Worm (Caenorhabditis elegans) whole organism, L4/young adult: Measurements from ENCODE around the gene Y51A2D.21.
A peak's percentile ranks its signal among the peaks of the same experiment; 100 is the strongest.

Source experiments
- W03F9.2 ChIP-seq: fragments of 150-350 bp; optimal IDR thresholded peaks from 2 replicates; lab custom pipeline; 2014; ENCODE audit warnings: missing biosample characterization, missing genetic modification characterization
- dao-5 ChIP-seq: sonication (generic microtip); optimal IDR thresholded peaks from 2 replicates; lab custom pipeline; 2016; ENCODE audit warnings: missing genotype, missing genetic modification characterization, moderate library complexity, missing compliant biosample characterization
- him-1 ChIP-seq: sonication (generic microtip); optimal IDR thresholded peaks from 2 replicates; lab custom pipeline; 2016; ENCODE audit warnings: missing genotype, missing genetic modification reagents, missing genetic modification characterization, missing compliant biosample characterization

The Y51A2D.21 gene

DNA sequence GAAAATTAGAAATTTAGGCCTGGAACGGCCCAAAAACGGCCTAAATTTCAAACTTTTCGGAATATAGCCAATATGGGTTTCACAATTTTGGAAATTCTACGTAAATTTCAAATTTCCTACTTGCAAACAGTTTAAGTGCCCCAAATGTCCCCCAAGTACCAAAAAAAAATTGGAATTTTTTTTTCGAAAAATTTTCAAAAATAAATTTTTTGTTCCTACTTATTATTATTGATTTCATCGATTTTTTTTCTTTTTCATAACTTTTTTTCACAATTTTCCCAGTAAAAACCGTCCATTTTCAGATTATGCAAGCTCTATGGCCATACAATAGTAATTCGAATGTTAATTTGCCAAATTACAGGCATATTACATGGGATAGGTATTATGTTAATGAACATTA is at the start of gene Y51A2D.21:
Y51A2D.21 (plus strand) TSS at position 301 of the 400 bp plus-strand sequence.
- TF ChIP-seq dao-5 (tag; lab: Kevin White, UChicago) (no peak), him-1 (no peak), W03F9.2 (tag; lab: Kevin White, UChicago) (no peak)

DNA sequence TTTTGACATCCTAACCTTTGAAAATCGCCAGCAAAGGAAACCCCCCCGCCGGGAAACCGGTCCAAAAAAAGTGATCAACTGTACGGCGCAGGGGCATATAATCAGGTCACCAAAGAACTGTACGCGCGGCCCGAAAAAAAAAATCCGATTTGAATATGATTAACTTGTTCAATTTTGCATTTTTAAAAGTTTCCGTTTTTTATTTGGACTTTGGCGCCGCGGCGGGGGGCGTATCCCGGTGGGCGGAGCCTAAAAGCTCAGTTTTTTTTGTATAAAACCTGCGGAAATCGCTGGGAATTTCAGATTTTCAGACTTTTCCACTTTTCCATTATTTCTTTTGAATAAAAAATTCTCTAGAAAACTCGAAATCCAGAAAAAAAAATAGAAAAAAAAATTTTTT is 47.2 kb upstream of the Y51A2D.21 start, which contains the start of gene hmit-1.2:
hmit-1.2 (plus strand) TSS at position 301 of the 400 bp plus-strand sequence.
- TF ChIP-seq dao-5 (tag; lab: Kevin White, UChicago) (no peak), him-1 (no peak), W03F9.2 (tag; lab: Kevin White, UChicago) (no peak)

DNA sequence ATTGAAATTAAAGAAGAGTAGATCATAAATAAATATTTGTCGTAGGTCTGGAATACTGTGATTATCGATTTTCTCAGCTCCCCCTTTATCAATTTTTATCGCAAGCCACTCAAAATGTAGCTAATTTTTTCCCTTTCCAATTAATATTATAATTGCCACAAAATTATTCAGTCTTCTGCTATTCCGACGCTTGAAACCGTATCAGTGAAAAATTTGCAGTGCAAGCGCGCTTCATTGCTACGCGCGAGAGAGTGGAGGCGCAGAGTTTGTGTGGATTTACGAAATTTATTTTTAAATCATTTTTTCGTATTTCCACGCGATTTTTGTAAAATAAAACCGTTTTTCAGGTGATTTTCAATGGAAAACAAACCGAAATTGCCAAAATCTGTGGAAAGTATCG is 38.0 kb upstream of the Y51A2D.21 start, which contains the start of gene ints-5:
ints-5 (plus strand) TSS at position 348 of the 400 bp plus-strand sequence.
- no peak for TF ChIP-seq dao-5 (tag; lab: Kevin White, UChicago)
- peak; percentile 40 for TF ChIP-seq W03F9.2 (tag; lab: Kevin White, UChicago)
- TF ChIP-seq him-1, result no peak

DNA sequence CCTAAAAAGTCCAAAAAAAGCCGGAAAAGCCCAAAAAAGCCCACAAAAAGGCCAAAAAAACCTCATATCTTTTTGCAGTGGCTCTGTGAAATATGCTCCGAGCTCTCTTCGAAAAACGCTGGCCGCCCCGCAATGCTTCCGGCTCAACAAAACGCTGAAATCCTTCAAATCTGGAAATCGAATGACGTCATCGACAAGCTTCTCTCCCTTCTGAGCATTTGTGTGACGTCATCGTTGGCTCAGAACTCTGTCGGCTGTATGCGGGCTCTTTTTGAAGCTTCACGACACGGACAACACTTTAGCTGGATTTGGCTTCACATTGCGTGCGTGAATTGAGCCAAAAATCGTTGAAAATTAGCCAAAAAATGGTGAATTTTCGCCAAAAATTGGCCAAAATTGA is 35.6 kb upstream of the Y51A2D.21 start:
- TF ChIP-seq him-1 (no peak), W03F9.2 (tag; lab: Kevin White, UChicago) (no peak), dao-5 (tag; lab: Kevin White, UChicago) (no peak)

DNA sequence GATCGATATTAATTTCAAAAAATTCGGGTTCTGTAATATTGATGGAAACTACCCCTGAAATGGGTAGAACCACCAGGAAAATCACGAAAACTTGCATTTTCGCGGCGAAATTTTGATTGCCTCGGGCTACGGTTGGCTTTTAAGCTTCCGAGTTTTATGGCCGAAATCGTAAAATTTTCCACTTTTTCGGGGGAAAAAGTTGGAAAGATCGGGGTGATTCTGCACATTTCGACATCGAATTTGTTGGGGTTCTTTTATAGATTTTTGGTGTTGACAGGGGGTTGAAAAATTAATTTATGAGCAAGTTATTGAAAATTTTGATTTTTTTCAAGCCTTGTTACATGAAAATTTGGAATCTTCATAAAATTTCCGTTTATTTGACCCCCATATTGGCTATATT is 17.9 kb upstream of the Y51A2D.21 start, which contains the start of gene Y51A2D.8:
Y51A2D.8 (minus strand) TSS at position 101 of the 400 bp plus-strand sequence.
- TF ChIP-seq him-1 (no peak), dao-5 (tag; lab: Kevin White, UChicago) (no peak), W03F9.2 (tag; lab: Kevin White, UChicago) (no peak)

DNA sequence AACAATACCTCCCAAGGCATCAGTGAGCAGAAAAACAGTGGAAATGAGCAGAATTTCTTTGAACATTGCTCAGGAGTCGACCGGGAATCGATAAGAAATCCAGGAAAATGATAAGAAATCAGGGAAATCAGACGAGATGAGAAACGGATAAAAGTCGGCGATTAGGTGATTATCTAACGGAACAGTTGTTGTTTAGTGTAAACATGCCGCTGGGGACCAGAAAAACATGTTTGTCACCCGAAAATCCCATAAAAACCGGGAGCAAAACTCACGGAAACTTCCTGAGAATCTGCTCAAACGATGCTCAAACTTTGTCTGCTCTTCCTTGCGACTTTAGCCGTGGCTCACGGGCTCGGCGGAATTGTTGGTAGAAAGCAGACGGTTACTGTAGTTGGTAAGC is 15.1 kb upstream of the Y51A2D.21 start, which contains the start of the genes ttr-24 and ttr-25:
ttr-24 (minus strand) TSS at position 156 of the 400 bp plus-strand sequence.
ttr-25 (plus strand) TSS at position 227 of the 400 bp plus-strand sequence.
- no peak for TF ChIP-seq him-1
- TF ChIP-seq W03F9.2 (tag; lab: Kevin White, UChicago), result no peak
- no peak for TF ChIP-seq dao-5 (tag; lab: Kevin White, UChicago)

DNA sequence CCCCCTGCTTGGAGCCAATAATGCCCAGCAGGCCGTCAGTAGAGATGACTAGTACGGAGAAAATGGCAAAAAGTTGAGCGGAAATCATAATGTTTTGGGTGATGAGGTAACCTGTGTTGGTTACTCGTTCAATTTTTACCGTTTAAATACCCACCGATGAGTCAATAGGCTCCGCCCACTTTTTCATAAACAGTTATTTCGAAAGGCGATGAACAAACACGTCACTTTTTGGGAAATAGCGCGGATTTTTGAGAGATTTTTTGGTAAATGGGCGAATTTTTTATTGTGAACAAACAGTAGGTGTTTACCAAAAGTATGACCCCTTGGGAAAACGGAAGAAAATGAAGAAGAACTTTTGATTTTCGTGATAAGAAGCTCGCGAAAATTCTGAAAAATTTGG is 11.4 kb upstream of the Y51A2D.21 start, which contains the start of gene ttr-26:
ttr-26 (minus strand) TSS at position 101 of the 400 bp plus-strand sequence.
- TF ChIP-seq W03F9.2 (tag; lab: Kevin White, UChicago) (no peak), him-1 (no peak), dao-5 (tag; lab: Kevin White, UChicago) (no peak)

DNA sequence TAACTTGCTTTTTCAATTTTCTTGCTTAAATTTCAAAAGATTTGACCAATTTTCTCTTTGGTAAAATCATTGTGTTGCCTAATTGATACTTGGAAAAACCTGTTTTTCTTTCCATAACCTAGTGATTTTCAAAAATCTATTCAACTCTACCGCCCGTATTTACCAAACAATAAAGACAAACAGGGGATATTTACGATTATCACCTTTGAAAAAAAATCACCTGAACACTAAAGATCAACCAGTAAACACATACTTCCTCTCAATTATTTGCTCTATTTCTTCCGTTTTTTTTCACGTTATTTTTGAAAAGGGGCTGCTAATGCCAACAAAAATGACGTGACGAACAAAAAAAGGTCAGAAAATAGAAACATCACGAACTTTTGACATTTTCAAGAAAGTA is 10.7 kb upstream of the Y51A2D.21 start:
- TF ChIP-seq dao-5 (tag; lab: Kevin White, UChicago) (no peak), him-1 (no peak), W03F9.2 (tag; lab: Kevin White, UChicago) (no peak)

DNA sequence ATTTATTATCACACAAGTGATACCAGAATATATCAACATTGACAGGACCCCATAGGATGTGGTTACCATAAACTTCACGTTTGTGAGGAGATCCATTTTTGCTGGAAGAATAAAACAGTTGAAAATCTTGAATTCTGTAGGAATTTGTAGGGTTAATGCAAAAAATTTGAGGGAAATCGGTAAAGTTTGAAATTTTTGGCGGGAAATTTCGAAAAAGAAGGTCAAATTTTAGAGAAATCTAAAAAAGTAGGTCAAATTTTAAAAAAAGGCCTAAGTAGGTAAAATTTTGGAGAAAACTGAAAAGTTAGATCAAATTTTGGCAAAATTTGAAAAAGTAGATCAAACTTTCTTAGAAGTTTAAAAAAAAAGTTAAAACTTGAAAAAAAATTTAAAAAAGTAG is 6.8 kb upstream of the Y51A2D.21 start, which contains the start of gene srg-34:
srg-34 (minus strand) TSS at position 101 of the 400 bp plus-strand sequence.
- no peak for TF ChIP-seq W03F9.2 (tag; lab: Kevin White, UChicago)
- no peak for TF ChIP-seq him-1
- TF ChIP-seq dao-5 (tag; lab: Kevin White, UChicago), result no peak

DNA sequence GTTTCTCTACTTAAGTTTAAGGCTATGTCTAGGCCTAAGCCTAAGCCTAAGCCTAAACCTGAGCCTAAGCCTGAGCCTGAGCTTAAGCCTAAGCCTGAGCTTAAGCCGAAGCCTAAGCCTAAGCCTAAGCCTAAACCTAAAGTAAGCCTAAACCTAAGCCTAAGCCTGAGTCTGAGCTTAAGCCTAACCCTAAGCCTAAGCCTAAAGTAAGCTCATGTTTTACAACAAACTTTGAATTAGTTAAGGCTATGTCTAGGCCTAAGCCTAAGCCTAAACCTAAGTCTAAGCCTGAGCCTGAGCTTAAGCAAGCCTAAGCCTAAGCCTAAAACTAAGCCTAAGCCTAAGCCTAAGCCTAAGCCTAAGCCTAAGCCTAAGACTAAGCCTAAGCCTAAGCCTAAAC is 6.0 kb upstream of the Y51A2D.21 start:
- no peak for TF ChIP-seq W03F9.2 (tag; lab: Kevin White, UChicago)
- TF ChIP-seq dao-5 (tag; lab: Kevin White, UChicago), result no peak
- no peak for TF ChIP-seq him-1

DNA sequence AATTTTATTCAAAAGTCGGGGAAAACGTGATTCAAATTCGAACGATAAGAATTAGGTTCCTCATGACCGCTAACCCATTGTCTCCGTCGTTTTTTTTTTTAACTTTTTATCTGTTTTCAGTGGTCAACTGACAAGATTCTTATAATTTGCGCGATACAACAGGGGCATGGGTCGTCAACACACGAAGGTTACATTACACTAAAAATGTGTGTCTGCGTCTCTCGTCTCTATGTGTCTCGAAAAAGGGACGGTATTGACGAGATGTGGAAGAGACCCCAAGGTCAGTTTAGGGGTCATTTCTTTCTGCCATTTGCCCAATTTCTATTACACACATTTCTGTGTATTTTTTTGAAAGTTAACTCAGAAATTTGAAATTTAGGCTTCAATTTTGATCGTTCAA is 2.2 kb upstream of the Y51A2D.21 start:
- TF ChIP-seq him-1, result no peak
- TF ChIP-seq W03F9.2 (tag; lab: Kevin White, UChicago), result no peak
- TF ChIP-seq dao-5 (tag; lab: Kevin White, UChicago), result no peak

DNA sequence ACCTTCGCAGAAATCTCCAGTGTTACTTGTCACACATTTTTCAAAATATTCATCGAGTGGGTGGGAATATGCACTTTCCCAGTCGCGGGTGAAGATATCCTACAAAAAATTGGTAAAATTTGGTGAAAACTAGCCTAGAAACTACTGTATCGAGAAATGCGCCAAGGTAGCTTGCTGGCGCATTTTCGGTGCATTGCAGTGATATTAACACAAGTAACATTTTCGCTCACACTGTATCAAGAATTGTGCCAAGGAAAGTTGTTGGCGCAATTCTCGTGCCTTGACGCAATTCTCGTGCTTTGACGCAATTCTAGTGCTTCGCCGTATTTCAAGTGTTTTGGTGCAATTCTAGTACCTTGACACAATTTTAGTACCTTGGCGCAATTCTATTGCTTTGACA is 1.6 kb downstream of the Y51A2D.21 start:
- TF ChIP-seq him-1, result no peak

DNA sequence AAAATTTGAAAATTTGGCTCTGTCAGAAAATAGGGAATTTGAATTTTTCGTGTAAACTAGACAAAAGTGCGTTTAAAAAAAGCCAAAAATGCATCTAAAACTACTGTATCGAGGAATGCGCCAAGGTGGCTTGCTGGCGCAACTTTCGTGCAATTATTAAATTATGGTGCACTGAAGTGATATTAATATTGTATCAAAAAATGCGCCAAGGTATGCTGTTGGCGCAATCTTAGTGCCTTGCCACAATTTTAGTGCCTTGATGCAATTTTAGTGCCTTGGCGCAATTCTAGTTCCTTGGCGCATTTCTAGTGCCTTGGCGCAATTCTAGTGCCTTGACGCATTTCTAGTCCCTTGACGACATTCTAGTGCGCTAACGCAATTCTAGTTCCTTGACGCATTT is 3.5 kb downstream of the Y51A2D.21 start:
- TF ChIP-seq him-1 (no peak), W03F9.2 (tag; lab: Kevin White, UChicago) (no peak), dao-5 (tag; lab: Kevin White, UChicago) (no peak)

DNA sequence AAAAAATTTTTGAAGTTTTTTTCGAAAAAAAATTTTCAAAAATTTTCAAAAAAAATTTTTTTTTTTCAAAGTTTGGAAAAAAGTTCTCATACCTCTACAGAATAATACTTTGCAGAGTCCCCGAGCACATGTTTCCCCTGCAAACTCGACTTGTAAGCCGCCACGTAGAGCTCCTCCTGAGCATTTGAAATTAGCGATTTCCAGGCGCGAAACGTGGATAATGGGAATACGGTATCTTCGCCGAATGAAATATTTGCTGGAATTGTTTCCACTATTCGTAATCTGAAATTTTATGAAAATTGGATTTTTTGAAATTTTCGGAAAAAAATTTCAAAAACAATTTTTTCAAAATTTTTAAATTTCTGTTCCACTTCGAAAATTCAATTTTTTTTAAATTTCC is 4.5 kb downstream of the Y51A2D.21 start:
- TF ChIP-seq dao-5 (tag; lab: Kevin White, UChicago), result no peak
- no peak for TF ChIP-seq him-1
- TF ChIP-seq W03F9.2 (tag; lab: Kevin White, UChicago), result no peak

DNA sequence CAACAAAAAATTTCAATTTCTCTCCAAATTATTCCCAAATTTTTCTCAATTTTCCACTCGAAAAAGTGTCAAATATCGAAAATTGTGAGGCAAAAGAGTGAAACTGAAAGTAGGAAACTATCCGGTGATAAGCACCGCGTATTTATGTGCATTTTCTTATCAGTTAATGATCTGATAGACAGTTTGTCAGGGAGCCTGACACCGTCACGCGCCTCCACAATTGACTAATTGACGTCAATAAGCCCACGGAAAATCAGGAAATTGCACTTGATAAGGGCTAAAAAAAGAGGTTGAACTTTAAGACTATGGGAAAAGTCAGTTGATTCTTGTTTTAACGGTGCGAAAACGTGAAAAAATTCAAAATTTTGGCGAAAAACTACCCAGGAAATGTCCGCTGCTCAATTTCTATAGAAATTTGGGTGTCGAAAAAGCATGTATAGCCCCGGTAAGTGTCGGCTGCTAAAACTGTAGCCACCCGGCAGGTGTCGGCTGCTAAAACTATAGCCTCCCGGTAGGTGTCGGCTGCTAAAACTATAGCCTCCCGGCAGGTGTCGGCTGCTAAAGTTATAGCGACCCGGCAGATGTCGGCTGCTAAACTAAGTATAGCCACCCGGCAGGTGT is 5.9 kb downstream of the Y51A2D.21 start:
- TF ChIP-seq W03F9.2 (tag; lab: Kevin White, UChicago) (no peak), him-1 (no peak), dao-5 (tag; lab: Kevin White, UChicago) (no peak)
